Worm (Caenorhabditis elegans) whole organism, L4 larva: ENCODE measurements around the gene C33A11.2.

Source experiments
- ctbp-1 ChIP-seq: fragments of 200-800 bp; sonication (Bioruptor generic); IDR thresholded peaks from 2 replicates; pipeline ENCODE4 v1.3.6; 2022; ENCODE audit warnings: missing genetic modification reagents, missing genetic modification characterization, missing compliant biosample characterization
- lin-13 ChIP-seq: fragments of 150-350 bp; optimal IDR thresholded peaks from 2 replicates; lab custom pipeline; 2014; ENCODE audit warnings: missing biosample characterization, missing genetic modification reagents, missing genetic modification characterization
- nhr-111 ChIP-seq: fragments of 200-800 bp; sonication (Bioruptor generic); optimal IDR thresholded peaks from 2 replicates; lab custom pipeline; 2018; ENCODE audit warnings: mild to moderate bottlenecking, missing genetic modification characterization, missing compliant biosample characterization
- pha-4 ChIP-seq, 2 experiments: fragments of 150-350 bp in 1 of 2; fragments of 200-800 bp in 1 of 2; sonication (Bioruptor generic) in 1 of 2; IDR thresholded peaks in 1 of 2; optimal IDR thresholded peaks in 1 of 2; 2 replicates each; pipeline versions ENCODE4 v1.3.6 to Lab custom; 2014 to 2022; ENCODE audit warnings: missing genetic modification characterization in 2 of 2, missing genetic modification reagents in 2 of 2, missing biosample characterization in 1 of 2, missing compliant biosample characterization in 1 of 2
- unc-130 ChIP-seq: sonication (generic microtip); optimal IDR thresholded peaks from 2 replicates; lab custom pipeline; 2016; ENCODE audit warnings: missing genetic modification reagents, missing genetic modification characterization, missing compliant biosample characterization
- unc-62 ChIP-seq, 3 experiments: fragments of 150-350 bp in 1 of 3; sonication (generic microtip); optimal IDR thresholded peaks in 2 of 3; peaks in 1 of 3; 1 replicate in 1 of 3; 2 replicates in 2 of 3; lab custom pipeline; 2014 to 2017; ENCODE audit warnings: missing biosample characterization in 3 of 3, missing genetic modification characterization in 3 of 3, missing genetic modification reagents in 3 of 3, missing genotype in 1 of 3

DNA sequence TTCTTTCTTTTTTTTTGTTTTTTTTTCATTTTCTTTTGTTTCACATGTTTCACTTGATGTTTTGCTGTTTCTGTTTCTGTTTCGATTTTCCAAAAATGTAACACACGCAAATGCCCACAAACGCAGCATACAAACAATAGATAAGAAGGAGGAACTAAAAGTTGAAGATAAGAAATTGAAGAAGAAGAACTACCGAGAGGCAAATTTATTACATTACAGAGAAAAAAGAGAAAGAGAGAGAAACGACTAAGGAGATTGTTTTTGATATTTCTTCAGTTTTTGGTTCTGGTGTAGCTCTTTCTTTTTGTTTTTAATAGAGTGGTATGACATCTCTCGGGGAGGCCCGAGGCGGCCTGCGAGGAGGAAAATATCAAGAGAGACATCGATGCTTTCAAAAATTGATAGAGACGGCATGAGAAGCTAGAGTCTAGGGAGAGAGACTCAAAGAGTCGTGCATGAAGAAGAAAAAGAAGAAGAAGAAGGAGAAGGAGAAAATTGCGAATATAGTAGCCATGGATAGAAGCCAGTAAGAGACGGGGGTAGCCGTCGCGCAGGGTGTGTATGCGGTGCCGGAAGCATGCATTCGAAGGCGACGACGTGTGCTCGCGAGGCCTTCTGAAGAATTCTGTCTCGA lies 7.7 kb downstream of the C33A11.2 start:
- no peak for TF ChIP-seq pha-4 (GFP tag; IDR thresholded peaks at IDR 0.05; lab: Robert Waterston, UW)
- no peak for TF ChIP-seq pha-4 (tag; optimal IDR thresholded peaks at IDR 0.05; lab: Kevin White, UChicago)
- peak; percentile 54; the same call in 1 of the 2 replicates for TF ChIP-seq ctbp-1 (GFP tag; lab: Robert Waterston, UW)
- TF ChIP-seq unc-130 (GFP tag; lab: Kevin White, UChicago), result no peak
- TF ChIP-seq unc-62 (GFP tag; optimal IDR thresholded peaks at IDR 0.05 in 1 of 2; lab: Kevin White, UChicago), result peak in 1 of 2 experiments; percentile 92
- TF ChIP-seq unc-62 (tag; optimal IDR thresholded peaks at IDR 0.05; lab: Kevin White, UChicago), result no peak
- TF ChIP-seq lin-13 (GFP tag; lab: Kevin White, UChicago), result no peak
- TF ChIP-seq nhr-111 (GFP tag; lab: Kevin White, UChicago), result no peak
